Worm (Caenorhabditis elegans) whole organism, L1 larva: ENCODE measurements around the gene daf-10.

Experiments used
- ama-1 ChIP-seq: fragments of 150-350 bp; optimal IDR thresholded peaks from 2 replicates; lab custom pipeline; 2014
- ceh-82 ChIP-seq, 3 experiments: fragments of 150-350 bp in 1 of 3; sonication (generic microtip) in 2 of 3; optimal IDR thresholded peaks; 2 replicates each; lab custom pipeline; 2014 to 2017; ENCODE audit warnings: missing biosample characterization in 3 of 3, missing genetic modification characterization in 3 of 3
- fkh-10 ChIP-seq: sonication (generic microtip); optimal IDR thresholded peaks from 2 replicates; lab custom pipeline; 2017; ENCODE audit warnings: missing biosample characterization, missing genetic modification reagents, missing genetic modification characterization
- nhr-28 ChIP-seq: fragments of 150-350 bp; optimal IDR thresholded peaks from 2 replicates; lab custom pipeline; 2014; ENCODE audit warnings: missing biosample characterization, missing genetic modification characterization
- nhr-77 ChIP-seq: fragments of 150-350 bp; optimal IDR thresholded peaks from 2 replicates; lab custom pipeline; 2014; ENCODE audit warnings: missing biosample characterization, missing genetic modification characterization

- TF ChIP-seq fkh-10 (GFP tag; lab: Kevin White, UChicago) (no peak), nhr-77 (no peak), nhr-28 (tag; lab: Kevin White, UChicago) (no peak), ama-1 (lab: Kevin White, UChicago) (no peak), ceh-82 (tag; optimal IDR thresholded peaks at IDR 0.05; lab: Kevin White, UChicago) (no peak)
These were observed 41.7 kb downstream of the daf-10 start, which contains the start of the genes C01F6.14 and fem-3 for ce11 chrIV:9104071-9105016.
